Worm (Caenorhabditis elegans) whole organism, L2 larva: ENCODE results near the gene sru-42.

Experiments
- ama-1 ChIP-seq: fragments of 150-350 bp; optimal IDR thresholded peaks from 2 replicates; lab custom pipeline; 2018; ENCODE audit warnings: inconsistent platforms
- ceh-82 ChIP-seq: fragments of 150-350 bp; optimal IDR thresholded peaks from 2 replicates; lab custom pipeline; 2014; ENCODE audit warnings: missing biosample characterization, missing genetic modification characterization
- lin-39 ChIP-seq: fragments of 150-350 bp; optimal IDR thresholded peaks from 2 replicates; lab custom pipeline; 2014; ENCODE audit warnings: missing biosample characterization, missing genetic modification reagents, missing genetic modification characterization
- mdl-1 ChIP-seq, 2 experiments: fragments of 150-350 bp in 1 of 2; sonication (generic microtip) in 1 of 2; optimal IDR thresholded peaks; 2 replicates each; lab custom pipeline; 2017; ENCODE audit warnings: missing biosample characterization in 2 of 2, missing genetic modification characterization in 2 of 2
- nhr-11 ChIP-seq: fragments of 150-350 bp; optimal IDR thresholded peaks from 2 replicates; lab custom pipeline; 2014; ENCODE audit warnings: missing biosample characterization, missing genetic modification characterization
- snpc-4 ChIP-seq: fragments of 150-350 bp; optimal IDR thresholded peaks from 2 replicates; lab custom pipeline; 2014; ENCODE audit warnings: missing biosample characterization, missing genetic modification characterization
- unc-39 ChIP-seq: fragments of 150-350 bp; optimal IDR thresholded peaks from 2 replicates; lab custom pipeline; 2014; ENCODE audit warnings: missing biosample characterization, missing genetic modification characterization
- unc-62 ChIP-seq: fragments of 150-350 bp; optimal IDR thresholded peaks from 2 replicates; lab custom pipeline; 2014; ENCODE audit warnings: missing biosample characterization, missing genetic modification reagents, missing genetic modification characterization

DNA sequence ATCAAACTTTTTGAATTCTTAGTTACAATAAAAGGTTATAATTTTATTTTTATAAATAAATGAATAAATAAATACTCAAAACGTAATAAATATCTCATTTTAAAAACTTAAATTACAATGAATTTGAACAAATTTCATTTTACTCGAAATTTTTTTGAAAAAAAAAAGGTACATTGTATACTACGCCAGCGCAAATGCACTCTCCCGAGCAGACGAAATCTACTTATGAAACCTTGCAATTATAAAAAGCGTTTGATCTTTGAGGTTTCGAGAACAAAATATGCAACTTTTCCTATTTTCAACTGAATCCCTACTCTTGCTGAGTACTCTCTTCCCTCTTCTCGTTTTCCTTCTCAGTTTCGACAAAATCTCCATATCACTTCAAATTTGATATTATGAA lies 37.4 kb downstream of the sru-42 start, which contains the start of gene nhr-197:
- TF ChIP-seq ama-1 (no peak), snpc-4 (tag; lab: Kevin White, UChicago) (no peak), ceh-82 (tag; lab: Kevin White, UChicago) (no peak), mdl-1 (tag; optimal IDR thresholded peaks at IDR 0.05; lab: Kevin White, UChicago) (no peak), unc-62 (no peak), unc-39 (tag; lab: Kevin White, UChicago) (no peak), nhr-11 (no peak), lin-39 (tag; lab: Kevin White, UChicago) (no peak)
